Fruit fly (Drosophila melanogaster) ovary, adult (tissue): ENCODE results near the gene CG4271.

ENCODE experiments used
- CG17801 ChIP-seq: fragments of 200-800 bp; optimal IDR thresholded peaks from 2 replicates; lab custom pipeline; 2019; ENCODE audit warnings: missing biosample characterization, mild to moderate bottlenecking, missing genetic modification characterization, moderate library complexity; ENCODE audit not compliant: partially characterized antibody

Gene CG4271

dm6 chr2L:2284863-2285262, at the start of gene CG4271:
CG4271 (plus strand) TSS chr2L:2285163.
- TF ChIP-seq CG17801 (GFP tag; lab: Kevin White, UChicago) = no peak

dm6 chr2L:2236722-2237121, 48.2 kb upstream of the CG4271 start, which contains the start of gene Sec24CD:
Sec24CD (minus strand) TSS chr2L:2236844.
- TF ChIP-seq CG17801 (GFP tag; lab: Kevin White, UChicago) = peak; percentile 77

- TF ChIP-seq CG17801 (GFP tag; lab: Kevin White, UChicago) = no peak
Observed at dm6 chr2L:2238151-2238550, 46.8 kb upstream of the CG4271 start, which contains the start of gene Tengl3. Tengl3 (minus strand) TSS chr2L:2238251.

dm6 chr2L:2239284-2239683, 45.7 kb upstream of the CG4271 start, which contains the start of gene Tengl2:
Tengl2 (minus strand) TSS chr2L:2239384.
- TF ChIP-seq CG17801 (GFP tag; lab: Kevin White, UChicago) = no peak

dm6 chr2L:2240493-2240892, 44.5 kb upstream of the CG4271 start, which contains the start of gene Tengl1:
Tengl1 (minus strand) TSS chr2L:2240593.
- no peak for TF ChIP-seq CG17801 (GFP tag; lab: Kevin White, UChicago)

dm6 chr2L:2242139-2242538, 42.8 kb upstream of the CG4271 start, which contains the start of gene CG4267:
CG4267 (plus strand) TSS chr2L:2242378.
- TF ChIP-seq CG17801 (GFP tag; lab: Kevin White, UChicago) = peak; percentile 15

- TF ChIP-seq CG17801 (GFP tag; lab: Kevin White, UChicago) = no peak
Observed at dm6 chr2L:2242783-2243182, 42.2 kb upstream of the CG4271 start.

dm6 chr2L:2249578-2249977, 35.4 kb upstream of the CG4271 start:
- TF ChIP-seq CG17801 (GFP tag; lab: Kevin White, UChicago) = no peak

- no peak for TF ChIP-seq CG17801 (GFP tag; lab: Kevin White, UChicago)
Observed at dm6 chr2L:2251175-2251574, 33.8 kb upstream of the CG4271 start, which contains the start of gene Ser12. Ser12 (minus strand) TSS chr2L:2251275.

- TF ChIP-seq CG17801 (GFP tag; lab: Kevin White, UChicago) = no peak
Observed at dm6 chr2L:2252241-2252640, 32.7 kb upstream of the CG4271 start, which contains the start of gene CG17239. CG17239 (minus strand) TSS chr2L:2252341.

dm6 chr2L:2252745-2253144, 32.2 kb upstream of the CG4271 start, which contains the start of gene CG17234:
CG17234 (plus strand) TSS chr2L:2253045.
- no peak for TF ChIP-seq CG17801 (GFP tag; lab: Kevin White, UChicago)

- no peak for TF ChIP-seq CG17801 (GFP tag; lab: Kevin White, UChicago)
Observed at dm6 chr2L:2254950-2255349, 30.0 kb upstream of the CG4271 start, which contains the start of gene Send1. Send1 (minus strand) TSS chr2L:2255050.

dm6 chr2L:2263142-2263541, 21.8 kb upstream of the CG4271 start, which contains the start of gene CG4270:
CG4270 (plus strand) TSS chr2L:2263442.
- TF ChIP-seq CG17801 (GFP tag; lab: Kevin White, UChicago) = no peak

dm6 chr2L:2265221-2265620, 19.7 kb upstream of the CG4271 start, which contains the start of gene CG34049:
CG34049 (minus strand) TSS chr2L:2265321.
- TF ChIP-seq CG17801 (GFP tag; lab: Kevin White, UChicago) = no peak

dm6 chr2L:2269040-2269439, 15.9 kb upstream of the CG4271 start, which contains the start of gene CG17242:
CG17242 (minus strand) TSS chr2L:2269140.
- TF ChIP-seq CG17801 (GFP tag; lab: Kevin White, UChicago) = no peak

- no peak for TF ChIP-seq CG17801 (GFP tag; lab: Kevin White, UChicago)
Observed at dm6 chr2L:2286773-2287172, 1.8 kb downstream of the CG4271 start, which contains the start of gene CG31681. CG31681 (minus strand) TSS chr2L:2286873.
